Worm (Caenorhabditis elegans) whole organism, L1 larva: ENCODE measurements around the gene dop-5.

ENCODE experiments used
- ama-1 ChIP-seq: fragments of 150-350 bp; optimal IDR thresholded peaks from 2 replicates; lab custom pipeline; 2014
- dsc-1 ChIP-seq: sonication (generic microtip); optimal IDR thresholded peaks from 2 replicates; lab custom pipeline; 2016; ENCODE audit warnings: mild to moderate bottlenecking, missing genetic modification characterization, missing compliant biosample characterization
- hlh-17 ChIP-seq: fragments of 200-800 bp; sonication (Bioruptor generic); optimal IDR thresholded peaks from 2 replicates; lab custom pipeline; 2018; ENCODE audit warnings: missing genetic modification characterization, mild to moderate bottlenecking, missing compliant biosample characterization, moderate library complexity, borderline replicate concordance

DNA sequence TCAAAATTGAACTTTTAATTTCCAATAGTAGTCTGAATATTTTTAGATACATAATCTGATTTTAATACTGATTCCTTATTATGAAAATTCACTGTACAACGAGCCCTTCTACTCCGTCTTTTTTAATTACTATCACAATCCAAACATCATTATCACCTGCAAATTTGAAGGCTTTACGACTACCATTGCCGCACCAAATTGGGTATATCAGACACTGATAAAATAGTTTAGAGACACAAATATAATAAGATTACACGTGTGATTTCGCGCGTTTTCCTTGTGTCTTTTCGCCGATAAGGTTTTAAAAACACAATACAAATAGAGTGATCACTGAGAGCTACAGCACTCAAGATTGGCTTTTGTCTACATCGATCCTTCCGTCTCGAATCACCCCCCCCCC lies 37.0 kb upstream of the dop-5 start:
- TF ChIP-seq dsc-1 (tag; lab: Kevin White, UChicago) (no peak), hlh-17 (no peak), ama-1 (lab: Kevin White, UChicago) (no peak)
